Worm (Caenorhabditis elegans): Measurements from ENCODE around the gene lys-6.

The lys-6 gene

ce11 chrIV:11594191-11594673 lies 33.5 kb downstream of the lys-6 start, which contains the start of gene mig-38:
Gene mig-38 (plus strand): TSS chrIV:11594244.
- no peak for TF ChIP-seq unc-62 (GFP tag; optimal IDR thresholded peaks at IDR 0.05)

- TF ChIP-seq unc-62 (GFP tag; optimal IDR thresholded peaks at IDR 0.05), result no peak
These were observed 34.1 kb downstream of the lys-6 start, which contains the start of gene F40F11.3 for ce11 chrIV:11593415-11594190. Gene F40F11.3 (minus strand): TSS chrIV:11594003.

ce11 chrIV:11592820-11593219 lies 34.9 kb downstream of the lys-6 start:
- no peak for TF ChIP-seq unc-62 (GFP tag; optimal IDR thresholded peaks at IDR 0.05)

- no peak for TF ChIP-seq unc-62 (GFP tag; optimal IDR thresholded peaks at IDR 0.05)
These were observed 35.6 kb downstream of the lys-6 start, which contains the start of gene spe-36 for ce11 chrIV:11592165-11592564. Gene spe-36 (minus strand): TSS chrIV:11592265.

- no peak for TF ChIP-seq unc-62 (GFP tag; optimal IDR thresholded peaks at IDR 0.05)
These were observed 41.3 kb downstream of the lys-6 start for ce11 chrIV:11586484-11586883.

- no peak for TF ChIP-seq unc-62 (GFP tag; optimal IDR thresholded peaks at IDR 0.05)
These were observed 42.9 kb downstream of the lys-6 start for ce11 chrIV:11584853-11585252.

ce11 chrIV:11583906-11584378 lies 43.8 kb downstream of the lys-6 start, which contains the start of gene F12F6.1:
Gene F12F6.1 (plus strand): TSS chrIV:11583956.
- TF ChIP-seq unc-62 (GFP tag; optimal IDR thresholded peaks at IDR 0.05), result no peak

- no peak for TF ChIP-seq unc-62 (GFP tag; optimal IDR thresholded peaks at IDR 0.05)
These were observed 45.1 kb downstream of the lys-6 start for ce11 chrIV:11582450-11583166.

ce11 chrIV:11578492-11578891 lies 49.3 kb downstream of the lys-6 start, which contains the start of gene rib-1:
Gene rib-1 (plus strand): TSS chrIV:11578792.
- no peak for TF ChIP-seq unc-62 (GFP tag; optimal IDR thresholded peaks at IDR 0.05)

All from whole organism, dauer.